Worm (Caenorhabditis elegans) whole organism, L1 larva: ENCODE measurements around the gene inpp-1.

ENCODE experiments used
- aly-2 ChIP-seq: fragments of 150-350 bp; optimal IDR thresholded peaks from 2 replicates; lab custom pipeline; 2014; ENCODE audit warnings: missing biosample characterization, missing genetic modification characterization
- ceh-63 ChIP-seq: fragments of 200-800 bp; sonication (Bioruptor generic); optimal IDR thresholded peaks from 2 replicates; lab custom pipeline; 2018; ENCODE audit warnings: mild to moderate bottlenecking, missing genetic modification characterization, missing compliant biosample characterization
- nhr-11 ChIP-seq: fragments of 150-350 bp; optimal IDR thresholded peaks from 2 replicates; lab custom pipeline; 2014; ENCODE audit warnings: missing biosample characterization, missing genetic modification characterization
- nhr-77 ChIP-seq: fragments of 150-350 bp; optimal IDR thresholded peaks from 2 replicates; lab custom pipeline; 2014; ENCODE audit warnings: missing biosample characterization, missing genetic modification characterization
- rnt-1 ChIP-seq: sonication (generic microtip); optimal IDR thresholded peaks from 2 replicates; lab custom pipeline; 2016; ENCODE audit warnings: mild to moderate bottlenecking, missing genetic modification characterization, moderate library complexity, missing compliant biosample characterization
- tlp-1 ChIP-seq: fragments of 150-350 bp; optimal IDR thresholded peaks from 2 replicates; lab custom pipeline; 2014; ENCODE audit warnings: missing biosample characterization, missing genetic modification characterization
- zag-1 ChIP-seq: fragments of 150-350 bp; optimal IDR thresholded peaks from 2 replicates; lab custom pipeline; 2014; ENCODE audit warnings: missing biosample characterization, missing genetic modification characterization

DNA sequence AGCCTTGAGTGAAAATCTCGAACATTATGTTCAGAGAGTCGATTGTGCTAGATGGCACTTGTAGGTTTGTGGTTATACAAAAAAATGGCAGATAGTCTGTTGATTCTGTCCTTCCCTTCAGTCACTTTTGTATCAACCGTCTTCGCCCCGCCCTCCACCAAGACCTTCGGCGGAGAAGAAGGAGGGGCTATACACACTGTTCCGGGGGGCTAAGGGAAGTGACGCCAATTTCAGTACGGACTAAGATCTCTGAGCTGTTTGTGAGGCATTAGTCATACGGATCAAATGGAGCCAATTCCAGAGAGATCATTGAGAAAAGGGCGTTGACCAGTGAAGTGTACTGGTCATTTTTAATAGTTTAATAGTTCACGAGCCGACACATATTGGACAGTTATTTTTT is 6.9 kb upstream of the inpp-1 start, which contains the start of gene swt-3:
- TF ChIP-seq ceh-63 (GFP tag; lab: Kevin White, UChicago): no peak
- no peak for TF ChIP-seq zag-1
- no peak for TF ChIP-seq aly-2 (tag; lab: Kevin White, UChicago)
- no peak for TF ChIP-seq nhr-11 (tag; lab: Kevin White, UChicago)
- TF ChIP-seq nhr-77 (tag; lab: Kevin White, UChicago): no peak
- TF ChIP-seq tlp-1 (tag; lab: Kevin White, UChicago): no peak
- no peak for TF ChIP-seq rnt-1
